Worm (Caenorhabditis elegans): ENCODE data around the gene E02H4.4.

DNA sequence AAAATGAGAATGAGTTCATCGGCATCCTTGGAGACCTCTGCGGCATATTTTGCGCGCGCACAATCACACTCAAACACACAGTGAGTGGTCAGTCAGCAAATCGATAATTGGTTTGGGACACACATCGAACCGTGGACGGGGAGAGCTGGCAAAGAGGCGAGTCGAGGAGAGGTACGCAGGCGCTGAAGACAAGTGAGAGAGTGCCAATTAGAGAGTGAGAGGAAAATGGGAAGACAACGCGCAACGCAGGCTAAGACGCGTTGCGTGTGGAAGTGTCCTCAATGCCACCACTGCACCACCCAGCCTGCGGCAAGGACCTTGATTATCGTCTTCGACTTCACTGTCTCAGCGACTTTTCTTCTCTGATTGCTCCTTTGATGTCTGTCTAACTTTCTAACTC lies 39.4 kb downstream of the E02H4.4 start:
- TF ChIP-seq ceh-9 (tag; optimal IDR thresholded peaks at IDR 0.05), result no peak
- TF ChIP-seq che-1 (tag; optimal IDR thresholded peaks at IDR 0.05), result no peak
- TF ChIP-seq sdc-2 (tag; optimal IDR thresholded peaks at IDR 0.05), result peak; percentile 75

Data from whole organism, late embryonic.